Worm (Caenorhabditis elegans) whole organism, L4/young adult: ENCODE results near the gene ucr-1.

Source experiments
- dao-5 ChIP-seq: sonication (generic microtip); optimal IDR thresholded peaks from 2 replicates; lab custom pipeline; 2016; ENCODE audit warnings: missing genotype, missing genetic modification characterization, moderate library complexity, missing compliant biosample characterization
- him-1 ChIP-seq: sonication (generic microtip); optimal IDR thresholded peaks from 2 replicates; lab custom pipeline; 2016; ENCODE audit warnings: missing genotype, missing genetic modification reagents, missing genetic modification characterization, missing compliant biosample characterization

ce11 chrIII:5557246-5557819 lies 34.6 kb upstream of the ucr-1 start, which contains the start of gene rpc-2:
- TF ChIP-seq dao-5 (no peak), him-1 (no peak)
